Worm (Caenorhabditis elegans): ENCODE data around the gene aos-1.
"Not testable (repeated sequence)": the region's sequence is repeated elsewhere in the genome, so short reads cannot be mapped to it uniquely, and the experiment has no call there.

ce11 chrV:10136644-10137043, 6.5 kb upstream of the aos-1 start:
- TF ChIP-seq nhr-11 (tag; optimal IDR thresholded peaks at IDR 0.05); lin-15B (tag; optimal IDR thresholded peaks at IDR 0.05); hmg-1.1 (GFP tag; IDR thresholded peaks at IDR 0.05); ZK546.5 (tag; optimal IDR thresholded peaks at IDR 0.05); ama-1 (optimal IDR thresholded peaks at IDR 0.05); lin-13 (GFP tag; optimal IDR thresholded peaks at IDR 0.05); nhr-76 (tag; optimal IDR thresholded peaks at IDR 0.05); ztf-11 (tag; optimal IDR thresholded peaks at IDR 0.05); nhr-6 (tag; optimal IDR thresholded peaks at IDR 0.05): not testable (repeated sequence)

All from whole organism, L4 larva.